Fruit fly (Drosophila melanogaster) whole organism, adult: ENCODE measurements around the gene Kdm2.
A peak's percentile ranks its signal among the peaks of the same experiment; 100 is the strongest.

Experiments
- CG11617 ChIP-seq: fragments of 200-800 bp; sonication (Bioruptor generic); optimal IDR thresholded peaks from 2 replicates; lab custom pipeline; 2017; ENCODE audit warnings: mild to moderate bottlenecking, missing biosample characterization, missing genetic modification reagents, missing genetic modification characterization
- CG12768 ChIP-seq: fragments of 200-800 bp; sonication (Bioruptor generic); optimal IDR thresholded peaks from 2 replicates; lab custom pipeline; 2017; ENCODE audit warnings: missing biosample characterization, missing genetic modification characterization, mild to moderate bottlenecking, moderate library complexity, missing genetic modification reagents
- CG14711 ChIP-seq: fragments of 200-800 bp; sonication (Bioruptor generic); optimal IDR thresholded peaks from 2 replicates; lab custom pipeline; 2018; ENCODE audit warnings: missing biosample characterization, mild to moderate bottlenecking, missing genetic modification characterization, moderate library complexity
- CG1620 ChIP-seq: fragments of 200-800 bp; sonication (Bioruptor generic); optimal IDR thresholded peaks from 2 replicates; lab custom pipeline; 2016; ENCODE audit warnings: missing biosample characterization, missing genetic modification characterization
- CG33017 ChIP-seq: fragments of 200-800 bp; sonication (Bioruptor generic); optimal IDR thresholded peaks from 2 replicates; lab custom pipeline; 2018; ENCODE audit warnings: missing biosample characterization, mild to moderate bottlenecking, missing genetic modification characterization, moderate library complexity
- CG5204 ChIP-seq: fragments of 200-800 bp; sonication (Bioruptor generic); optimal IDR thresholded peaks from 2 replicates; lab custom pipeline; 2016; ENCODE audit warnings: missing biosample characterization, missing genetic modification characterization
- CG7045 ChIP-seq: fragments of 200-800 bp; sonication (Bioruptor generic); optimal IDR thresholded peaks from 2 replicates; lab custom pipeline; 2017; ENCODE audit warnings: missing biosample characterization, mild to moderate bottlenecking, missing genetic modification characterization
- CG7101 ChIP-seq: fragments of 200-800 bp; sonication (Bioruptor generic); optimal IDR thresholded peaks from 2 replicates; lab custom pipeline; 2018; ENCODE audit warnings: missing biosample characterization, mild to moderate bottlenecking, missing genetic modification characterization, moderate library complexity
- Clk ChIP-seq: fragments of 200-800 bp; sonication (Bioruptor generic); optimal IDR thresholded peaks from 2 replicates; lab custom pipeline; 2017; ENCODE audit warnings: missing biosample characterization, missing genetic modification characterization
- Crg-1 ChIP-seq: fragments of 200-800 bp; sonication (Bioruptor generic); optimal IDR thresholded peaks from 2 replicates; lab custom pipeline; 2016; ENCODE audit warnings: missing biosample characterization, missing genetic modification characterization
- Hr96 ChIP-seq: fragments of 200-800 bp; sonication (Bioruptor generic); optimal IDR thresholded peaks from 2 replicates; lab custom pipeline; 2016; ENCODE audit warnings: missing biosample characterization, missing genetic modification characterization
- Mnt ChIP-seq: fragments of 200-800 bp; sonication (Bioruptor generic); optimal IDR thresholded peaks from 2 replicates; lab custom pipeline; 2016; ENCODE audit warnings: missing biosample characterization, mild to moderate bottlenecking, missing genetic modification characterization
- bab1 ChIP-seq: fragments of 200-800 bp; sonication (Bioruptor generic); optimal IDR thresholded peaks from 3 replicates; lab custom pipeline; 2019; ENCODE audit warnings: missing biosample characterization, mild to moderate bottlenecking, missing genetic modification characterization, moderate library complexity
- cic ChIP-seq: fragments of 200-800 bp; sonication (Bioruptor generic); optimal IDR thresholded peaks from 2 replicates; lab custom pipeline; 2017; ENCODE audit warnings: missing biosample characterization, mild to moderate bottlenecking, missing genetic modification characterization, moderate library complexity
- cnc ChIP-seq, 2 experiments: fragments of >200 bp; optimal IDR thresholded peaks; 2 replicates each; lab custom pipeline; 2017
- kay ChIP-seq: fragments of 200-800 bp; sonication (Bioruptor generic); peaks from one replicate; lab custom pipeline; 2016; ENCODE audit warnings: missing biosample characterization, missing genetic modification characterization, borderline replicate concordance
- ovo ChIP-seq: fragments of 200-800 bp; sonication (Bioruptor generic); optimal IDR thresholded peaks from 2 replicates; lab custom pipeline; 2016; ENCODE audit warnings: missing biosample characterization, missing genetic modification characterization
- pad ChIP-seq: fragments of 200-800 bp; sonication (Bioruptor generic); optimal IDR thresholded peaks from 3 replicates; lab custom pipeline; 2017; ENCODE audit warnings: missing biosample characterization, missing genetic modification characterization, mild to moderate bottlenecking, moderate library complexity, missing genetic modification reagents
- tj ChIP-seq: fragments of 200-800 bp; sonication (Bioruptor generic); optimal IDR thresholded peaks from 3 replicates; lab custom pipeline; 2017; ENCODE audit warnings: missing biosample characterization, mild to moderate bottlenecking, missing genetic modification characterization, moderate library complexity
- toe ChIP-seq: fragments of 200-800 bp; sonication (Bioruptor generic); optimal IDR thresholded peaks from 2 replicates; lab custom pipeline; 2016; ENCODE audit warnings: missing biosample characterization, missing genetic modification characterization

The Kdm2 gene

DNA sequence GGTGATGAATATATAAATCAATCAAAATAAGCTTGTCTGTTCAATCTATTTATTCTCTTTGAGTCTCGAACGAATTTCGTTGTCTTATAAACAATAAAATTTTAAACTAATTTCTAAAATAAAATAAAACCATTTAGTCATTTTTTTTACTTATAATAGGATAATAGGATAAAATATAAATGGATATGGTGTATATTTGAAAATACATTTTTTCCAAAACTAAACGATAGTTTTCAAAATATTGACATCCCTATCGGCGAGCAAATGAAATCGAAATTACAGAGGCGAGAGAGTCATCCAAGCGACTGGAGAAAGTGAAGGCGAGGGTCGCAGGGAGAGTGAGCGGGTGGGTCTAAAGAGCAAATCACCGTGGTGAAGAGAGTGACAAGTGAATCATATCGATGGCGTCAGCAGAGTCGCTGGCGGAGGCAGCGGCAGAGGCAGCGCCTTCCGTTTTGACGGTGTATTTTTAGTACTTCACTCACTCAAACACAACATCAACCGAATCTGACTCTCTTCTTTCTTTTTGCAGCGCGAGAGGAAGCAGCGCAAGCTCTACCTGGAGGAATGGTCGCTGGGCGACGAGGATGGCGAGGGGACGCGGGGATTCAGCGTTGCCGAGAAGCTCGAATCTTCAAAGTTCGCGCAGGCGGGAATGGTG, 5.2 kb downstream of the Kdm2 start:
- TF ChIP-seq cnc (optimal IDR thresholded peaks at IDR 0.05; lab: Kevin White, UChicago) (no peak), CG5204 (GFP tag; lab: Kevin White, UChicago) (peak; percentile 87), CG7045 (GFP tag; lab: Kevin White, UChicago) (peak; percentile 98), CG7101 (tag; lab: Kevin White, UChicago) (peak; percentile 99), Mnt (GFP tag; lab: Kevin White, UChicago) (peak; percentile 79), Hr96 (GFP tag; lab: Kevin White, UChicago) (peak; percentile 93), toe (peak; percentile 95), Crg-1 (peak; percentile 80), CG14711 (tag; lab: Kevin White, UChicago) (peak; percentile 97), pad (GFP tag; lab: Kevin White, UChicago) (peak; percentile 89), ovo (GFP tag; lab: Kevin White, UChicago) (peak; percentile 79), CG1620 (peak; percentile 75), Clk (GFP tag; lab: Kevin White, UChicago) (peak; percentile 96), tj (GFP tag; lab: Kevin White, UChicago) (peak; percentile 88), bab1 (peak; percentile 93), kay (GFP tag; lab: Kevin White, UChicago) (peak; percentile 99), cic (peak; percentile 95), CG12768 (GFP tag; lab: Kevin White, UChicago) (peak; percentile 99), CG11617 (GFP tag; lab: Kevin White, UChicago) (peak; percentile 99), CG33017 (tag; lab: Kevin White, UChicago) (peak; percentile 99)

DNA sequence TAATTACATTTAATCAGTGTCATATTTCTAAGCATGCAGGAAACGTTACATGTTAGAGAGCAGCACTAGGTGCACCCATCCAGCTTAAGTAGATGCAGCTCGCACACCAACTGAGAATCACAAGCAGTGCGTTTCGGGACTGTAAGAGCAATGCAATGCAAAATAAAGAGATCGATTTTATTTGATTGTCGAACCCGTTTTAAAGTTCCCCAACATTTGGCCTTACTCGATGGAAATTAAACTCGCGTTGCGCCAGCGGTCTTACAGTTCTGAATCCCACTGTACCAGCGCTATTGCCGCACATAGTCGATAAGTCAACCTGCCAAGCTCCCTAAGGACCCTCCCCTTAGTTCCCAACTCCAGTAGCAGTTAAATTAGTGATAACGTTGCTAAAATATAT, 10.5 kb downstream of the Kdm2 start:
- peak; percentile 37 for TF ChIP-seq CG33017 (tag; lab: Kevin White, UChicago)
- no peak for TF ChIP-seq ovo (GFP tag; lab: Kevin White, UChicago)

DNA sequence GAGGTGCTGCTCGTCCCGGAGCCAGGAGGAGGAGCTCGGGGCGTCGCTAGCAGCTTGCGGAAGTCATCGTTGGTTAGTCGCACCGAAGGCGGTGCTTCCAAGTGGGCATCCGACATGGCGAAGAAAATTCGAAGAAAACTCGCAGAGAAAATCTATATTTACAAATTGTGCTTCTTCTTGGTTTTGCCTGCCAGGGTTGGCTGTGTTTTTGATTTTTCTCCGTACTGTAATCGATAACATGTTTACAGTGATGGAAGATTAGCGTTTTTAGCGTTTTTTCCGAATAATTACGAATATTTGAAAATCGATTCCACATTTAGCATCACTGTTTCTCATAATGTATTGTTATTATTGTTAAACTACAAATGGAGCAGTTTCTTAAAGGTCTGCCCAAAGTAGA, 12.6 kb downstream of the Kdm2 start, which contains the start of the genes beag and Ada:
beag (minus strand) TSS at position 205 of the 400 bp plus-strand sequence.
Ada (plus strand) TSS at position 310 of the 400 bp plus-strand sequence.
- TF ChIP-seq kay (GFP tag; lab: Kevin White, UChicago) (no peak), CG12768 (GFP tag; lab: Kevin White, UChicago) (no peak), ovo (GFP tag; lab: Kevin White, UChicago) (no peak), CG11617 (GFP tag; lab: Kevin White, UChicago) (peak; percentile 26), cic (no peak), tj (GFP tag; lab: Kevin White, UChicago) (no peak), CG7045 (GFP tag; lab: Kevin White, UChicago) (no peak), CG33017 (tag; lab: Kevin White, UChicago) (peak; percentile 48), cnc (optimal IDR thresholded peaks at IDR 0.05; lab: Kevin White, UChicago) (no peak), bab1 (peak; percentile 65), pad (GFP tag; lab: Kevin White, UChicago) (no peak), Mnt (GFP tag; lab: Kevin White, UChicago) (peak; percentile 51), Clk (GFP tag; lab: Kevin White, UChicago) (peak; percentile 9), CG1620 (no peak), CG14711 (tag; lab: Kevin White, UChicago) (peak; percentile 95), toe (peak; percentile 10), Crg-1 (no peak), CG7101 (tag; lab: Kevin White, UChicago) (peak; percentile 61), CG5204 (GFP tag; lab: Kevin White, UChicago) (no peak), Hr96 (GFP tag; lab: Kevin White, UChicago) (no peak)

DNA sequence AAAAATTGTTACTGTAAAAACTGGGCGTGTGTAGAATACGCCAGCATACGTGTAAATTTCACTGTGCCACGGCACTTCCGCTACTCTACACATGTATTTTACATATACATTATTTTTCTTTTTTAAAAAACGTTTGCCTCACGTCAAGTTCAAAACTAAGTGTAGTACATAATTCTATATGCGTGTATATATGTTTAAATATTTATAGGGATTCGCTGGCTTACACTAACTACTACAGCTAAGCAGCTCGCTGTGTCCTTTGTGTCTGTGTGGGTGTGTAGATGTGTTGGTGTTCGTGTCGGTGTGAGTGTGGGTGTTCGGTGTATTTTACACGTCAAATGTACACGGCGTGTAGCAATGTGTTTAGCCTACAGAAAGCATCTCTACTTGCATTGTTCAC, 16.1 kb downstream of the Kdm2 start:
- TF ChIP-seq kay (GFP tag; lab: Kevin White, UChicago): no peak
- no peak for TF ChIP-seq toe
- no peak for TF ChIP-seq Mnt (GFP tag; lab: Kevin White, UChicago)
- TF ChIP-seq CG11617 (GFP tag; lab: Kevin White, UChicago): no peak
- no peak for TF ChIP-seq cic
- no peak for TF ChIP-seq tj (GFP tag; lab: Kevin White, UChicago)
- TF ChIP-seq CG12768 (GFP tag; lab: Kevin White, UChicago): no peak
- TF ChIP-seq bab1: no peak
- no peak for TF ChIP-seq CG14711 (tag; lab: Kevin White, UChicago)
- no peak for TF ChIP-seq pad (GFP tag; lab: Kevin White, UChicago)
- TF ChIP-seq CG33017 (tag; lab: Kevin White, UChicago): no peak
- TF ChIP-seq Hr96 (GFP tag; lab: Kevin White, UChicago): no peak
- TF ChIP-seq Crg-1: no peak

DNA sequence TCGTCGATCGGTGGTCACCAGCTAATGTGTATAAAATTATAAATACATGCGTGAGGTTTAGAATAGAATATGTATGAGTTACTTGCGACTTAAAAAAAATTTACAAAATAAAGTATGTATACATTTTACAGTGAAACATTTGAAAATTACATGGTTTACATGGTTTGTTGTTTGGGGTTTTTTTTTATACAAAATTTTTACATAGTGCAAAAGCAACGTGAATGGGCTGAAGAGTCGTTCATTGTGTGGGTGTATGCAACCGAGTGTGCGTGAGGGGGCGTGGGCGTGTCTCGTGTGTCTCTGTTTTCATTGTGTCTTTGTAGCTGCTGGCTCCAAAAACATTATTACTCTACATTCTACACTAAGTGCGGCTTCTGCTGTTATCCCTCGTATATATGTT, 17.6 kb downstream of the Kdm2 start:
- TF ChIP-seq CG12768 (GFP tag; lab: Kevin White, UChicago) (no peak), pad (GFP tag; lab: Kevin White, UChicago) (no peak), tj (GFP tag; lab: Kevin White, UChicago) (no peak), Mnt (GFP tag; lab: Kevin White, UChicago) (no peak), CG1620 (no peak), ovo (GFP tag; lab: Kevin White, UChicago) (no peak), kay (GFP tag; lab: Kevin White, UChicago) (no peak), Hr96 (GFP tag; lab: Kevin White, UChicago) (no peak), Crg-1 (no peak), cnc (optimal IDR thresholded peaks at IDR 0.05; lab: Kevin White, UChicago) (no peak), CG7045 (GFP tag; lab: Kevin White, UChicago) (no peak)

DNA sequence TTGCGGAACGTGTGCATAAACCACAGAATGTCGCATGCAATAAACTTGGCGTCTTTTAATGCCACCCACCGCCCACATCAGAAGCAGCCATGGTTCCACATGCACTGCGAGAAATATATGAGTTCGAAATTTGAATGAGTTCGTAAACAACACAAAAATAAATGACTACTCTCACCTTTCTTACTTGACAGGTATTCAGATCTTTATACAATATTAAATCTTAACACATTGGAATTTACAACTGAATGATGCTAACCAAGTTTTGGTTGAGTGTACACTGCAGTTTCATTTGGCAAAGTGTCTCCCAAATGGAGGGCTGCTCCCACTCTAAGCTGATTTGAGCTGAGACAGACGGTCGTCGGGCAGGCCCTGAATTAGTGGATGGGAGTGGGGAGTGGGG, 22.6 kb downstream of the Kdm2 start:
- TF ChIP-seq CG7101 (tag; lab: Kevin White, UChicago): peak; percentile 16
- TF ChIP-seq tj (GFP tag; lab: Kevin White, UChicago): no peak
- no peak for TF ChIP-seq Mnt (GFP tag; lab: Kevin White, UChicago)
- no peak for TF ChIP-seq cic
- TF ChIP-seq ovo (GFP tag; lab: Kevin White, UChicago): no peak
- TF ChIP-seq CG33017 (tag; lab: Kevin White, UChicago): peak; percentile 43
- peak; percentile 36 for TF ChIP-seq CG7045 (GFP tag; lab: Kevin White, UChicago)
- TF ChIP-seq kay (GFP tag; lab: Kevin White, UChicago): no peak
- peak; percentile 59 for TF ChIP-seq CG5204 (GFP tag; lab: Kevin White, UChicago)
- TF ChIP-seq CG14711 (tag; lab: Kevin White, UChicago): peak; percentile 46
- TF ChIP-seq pad (GFP tag; lab: Kevin White, UChicago): no peak
- no peak for TF ChIP-seq Crg-1
- TF ChIP-seq CG11617 (GFP tag; lab: Kevin White, UChicago): peak; percentile 3
- TF ChIP-seq CG12768 (GFP tag; lab: Kevin White, UChicago): peak; percentile 27
- TF ChIP-seq cnc (optimal IDR thresholded peaks at IDR 0.05; lab: Kevin White, UChicago): no peak
- TF ChIP-seq Clk (GFP tag; lab: Kevin White, UChicago): peak; percentile 23
- peak; percentile 56 for TF ChIP-seq Hr96 (GFP tag; lab: Kevin White, UChicago)
- no peak for TF ChIP-seq bab1
- TF ChIP-seq CG1620: no peak
- TF ChIP-seq toe: peak; percentile 16
